Fruit fly (Drosophila melanogaster) whole organism, embryonic: ENCODE measurements around the gene rin.

ENCODE experiments used
- Asciz ChIP-seq: fragments of 200-800 bp; sonication (Bioruptor generic); optimal IDR thresholded peaks from 2 replicates; lab custom pipeline; 2017; ENCODE audit warnings: missing biosample characterization, mild to moderate bottlenecking, missing genetic modification characterization, missing genetic modification reagents
- Atf3 ChIP-seq: fragments of 200-800 bp; sonication (Bioruptor generic); optimal IDR thresholded peaks from 3 replicates; lab custom pipeline; 2016; ENCODE audit warnings: missing biosample characterization, missing genetic modification characterization
- Atf6 ChIP-seq: fragments of 200-800 bp; sonication (Bioruptor generic); IDR thresholded peaks from 2 replicates; pipeline ENCODE4 v1.3.6; 2022; ENCODE audit warnings: missing biosample characterization, missing genetic modification characterization
- B-H1 ChIP-seq: fragments of 200-800 bp; sonication (Bioruptor generic); IDR thresholded peaks from 3 replicates; pipeline ENCODE4 v1.3.6; 2022; ENCODE audit warnings: missing biosample characterization, missing genetic modification characterization
- Blimp-1 ChIP-seq: fragments of 200-800 bp; sonication (Bioruptor generic); optimal IDR thresholded peaks from 3 replicates; lab custom pipeline; 2018; ENCODE audit warnings: missing biosample characterization, missing genetic modification characterization, mild to moderate bottlenecking, moderate library complexity, missing genetic modification reagents
- CG10543 ChIP-seq: fragments of 200-800 bp; sonication (Bioruptor generic); optimal IDR thresholded peaks from 3 replicates; lab custom pipeline; 2017; ENCODE audit warnings: missing biosample characterization, mild to moderate bottlenecking, missing genetic modification characterization, moderate library complexity
- CG12659 ChIP-seq: fragments of 200-800 bp; sonication (Bioruptor generic); optimal IDR thresholded peaks from 3 replicates; lab custom pipeline; 2017; ENCODE audit warnings: mild to moderate bottlenecking, missing biosample characterization, missing genetic modification reagents, missing genetic modification characterization
- CG13123 ChIP-seq: fragments of 200-800 bp; sonication (Bioruptor generic); optimal IDR thresholded peaks from 2 replicates; lab custom pipeline; 2016; ENCODE audit warnings: missing biosample characterization, missing genetic modification characterization
- CG15011 ChIP-seq: fragments of 200-800 bp; sonication (Bioruptor generic); optimal IDR thresholded peaks from 3 replicates; lab custom pipeline; 2018; ENCODE audit warnings: missing biosample characterization, mild to moderate bottlenecking, missing genetic modification characterization
- CG15479 ChIP-seq: fragments of 200-800 bp; sonication (Bioruptor generic); optimal IDR thresholded peaks from 3 replicates; lab custom pipeline; 2019; ENCODE audit warnings: missing biosample characterization, mild to moderate bottlenecking, missing genetic modification characterization, moderate library complexity
- CG16779 ChIP-seq: fragments of 200-800 bp; sonication (Bioruptor generic); IDR thresholded peaks from 2 replicates; pipeline ENCODE4 v1.3.6; 2022; ENCODE audit warnings: missing biosample characterization, missing genetic modification characterization
- CG16863 ChIP-seq: fragments of 200-800 bp; sonication (Bioruptor generic); optimal IDR thresholded peaks from 3 replicates; lab custom pipeline; 2016; ENCODE audit warnings: missing biosample characterization, missing genetic modification characterization
- CG17568 ChIP-seq: fragments of 200-800 bp; sonication (Bioruptor generic); optimal IDR thresholded peaks from 2 replicates; lab custom pipeline; 2018; ENCODE audit warnings: missing biosample characterization, mild to moderate bottlenecking, missing genetic modification characterization, moderate library complexity
- CG17912 ChIP-seq: fragments of 200-800 bp; sonication (Bioruptor generic); optimal IDR thresholded peaks from 2 replicates; lab custom pipeline; 2018; ENCODE audit warnings: missing biosample characterization, mild to moderate bottlenecking, missing genetic modification characterization
- CG31441 ChIP-seq: fragments of 200-800 bp; sonication (Bioruptor generic); IDR thresholded peaks from 2 replicates; pipeline ENCODE4 v1.3.6; 2022; ENCODE audit warnings: missing biosample characterization, missing genetic modification characterization
- CG34224 ChIP-seq: fragments of 200-800 bp; sonication (Bioruptor generic); IDR thresholded peaks from 3 replicates; pipeline ENCODE4 v1.3.6; 2022; ENCODE audit warnings: missing biosample characterization, missing genetic modification characterization; ENCODE audit not compliant: partially characterized antibody
- CG6272 ChIP-seq: fragments of 200-800 bp; sonication (Bioruptor generic); IDR thresholded peaks from 2 replicates; pipeline ENCODE4 v1.3.6; 2022; ENCODE audit warnings: missing biosample characterization, missing genetic modification characterization
- CG7928 ChIP-seq: fragments of 200-800 bp; sonication (Bioruptor generic); optimal IDR thresholded peaks from 2 replicates; lab custom pipeline; 2017; ENCODE audit warnings: missing biosample characterization, mild to moderate bottlenecking, missing genetic modification characterization
- CG7963 ChIP-seq: fragments of 200-800 bp; sonication (Bioruptor generic); IDR thresholded peaks from 3 replicates; pipeline ENCODE4 v1.3.6; 2022; ENCODE audit warnings: missing biosample characterization, missing genetic modification characterization; ENCODE audit not compliant: partially characterized antibody
- Dad ChIP-seq: fragments of 200-800 bp; sonication (Bioruptor generic); optimal IDR thresholded peaks from 3 replicates; lab custom pipeline; 2016; ENCODE audit warnings: missing biosample characterization, missing genetic modification characterization
- Dfd ChIP-seq, 2 experiments: fragments of >200 bp; optimal IDR thresholded peaks; 2 replicates each; lab custom pipeline; 2017; ENCODE audit warnings: missing biosample characterization in 2 of 2, missing genetic modification characterization in 2 of 2
- Ets65A ChIP-seq: fragments of 200-800 bp; sonication (Bioruptor generic); peaks from one replicate; lab custom pipeline; 2016; ENCODE audit warnings: missing biosample characterization, missing genetic modification characterization
- Fer2 ChIP-seq: fragments of 200-800 bp; sonication (Bioruptor generic); optimal IDR thresholded peaks from 2 replicates; lab custom pipeline; 2018; ENCODE audit warnings: missing biosample characterization, mild to moderate bottlenecking, missing genetic modification characterization, moderate library complexity
- Hand ChIP-seq: fragments of 200-800 bp; sonication (Bioruptor generic); optimal IDR thresholded peaks from 2 replicates; lab custom pipeline; 2017; ENCODE audit warnings: mild to moderate bottlenecking, missing biosample characterization, missing genetic modification reagents, missing genetic modification characterization
- HmgD ChIP-seq: fragments of 200-800 bp; sonication (Bioruptor generic); optimal IDR thresholded peaks from 3 replicates; lab custom pipeline; 2016; ENCODE audit warnings: missing biosample characterization, missing genetic modification characterization
- Max ChIP-seq: fragments of 200-800 bp; sonication (Bioruptor generic); optimal IDR thresholded peaks from 2 replicates; lab custom pipeline; 2016; ENCODE audit warnings: missing biosample characterization, mild to moderate bottlenecking, missing genetic modification characterization
- Mes4 ChIP-seq: fragments of 200-800 bp; sonication (Bioruptor generic); optimal IDR thresholded peaks from 2 replicates; lab custom pipeline; 2016; ENCODE audit warnings: missing biosample characterization, missing genetic modification characterization
- Mrtf ChIP-seq: fragments of 200-800 bp; sonication (Bioruptor generic); IDR thresholded peaks from 3 replicates; pipeline ENCODE4 v1.3.6; 2022; ENCODE audit warnings: missing biosample characterization, missing genetic modification characterization
- Oaz ChIP-seq: fragments of 200-800 bp; sonication (Bioruptor generic); IDR thresholded peaks from 2 replicates; pipeline ENCODE4 v1.3.6; 2022; ENCODE audit warnings: missing biosample characterization, missing genetic modification characterization
- Sry-δ ChIP-seq: fragments of 200-800 bp; sonication (Bioruptor generic); optimal IDR thresholded peaks from 2 replicates; lab custom pipeline; 2016; ENCODE audit warnings: missing biosample characterization, missing genetic modification characterization
- Trl ChIP-seq, 3 experiments: fragments of >200 bp in 2 of 3; fragments of 200-800 bp in 1 of 3; sonication (Bioruptor generic) in 1 of 3; optimal IDR thresholded peaks; 2 replicates in 1 of 3; 3 replicates in 2 of 3; lab custom pipeline; 2016 to 2017; ENCODE audit warnings: missing biosample characterization in 1 of 3, missing genetic modification characterization in 1 of 3
- Xbp1 ChIP-seq: fragments of 200-800 bp; sonication (Bioruptor generic); optimal IDR thresholded peaks from 3 replicates; lab custom pipeline; 2016; ENCODE audit warnings: missing biosample characterization, mild to moderate bottlenecking, missing genetic modification characterization
- ab ChIP-seq: fragments of 200-800 bp; sonication (Bioruptor generic); optimal IDR thresholded peaks from 2 replicates; lab custom pipeline; 2016; ENCODE audit warnings: missing biosample characterization, missing genetic modification characterization
- abd-A ChIP-seq: fragments of 200-800 bp; sonication (Bioruptor generic); optimal IDR thresholded peaks from 3 replicates; lab custom pipeline; 2019; ENCODE audit warnings: missing biosample characterization, mild to moderate bottlenecking, missing genetic modification characterization, moderate library complexity
- bsh ChIP-seq, 2 experiments: fragments of 200-800 bp; sonication (Bioruptor generic); optimal IDR thresholded peaks; 2 replicates each; lab custom pipeline; 2017 to 2018; ENCODE audit warnings: mild to moderate bottlenecking in 2 of 2, missing biosample characterization in 2 of 2, missing genetic modification characterization in 2 of 2, moderate library complexity in 1 of 2
- btn ChIP-seq: fragments of 200-800 bp; sonication (Bioruptor generic); optimal IDR thresholded peaks from 2 replicates; lab custom pipeline; 2016; ENCODE audit warnings: missing biosample characterization, missing genetic modification characterization
- dpn ChIP-seq, 2 experiments: fragments of 200-800 bp; sonication (Bioruptor generic); optimal IDR thresholded peaks; 3 replicates each; lab custom pipeline; 2016; ENCODE audit warnings: missing biosample characterization in 2 of 2, missing genetic modification characterization in 2 of 2
- hbn ChIP-seq: fragments of 200-800 bp; sonication (Bioruptor generic); IDR thresholded peaks from 2 replicates; pipeline ENCODE4 v1.3.6; 2022; ENCODE audit warnings: missing biosample characterization, missing genetic modification characterization; ENCODE audit not compliant: partially characterized antibody
- insv ChIP-seq, 2 experiments: fragments of 200-800 bp; sonication (Bioruptor generic); optimal IDR thresholded peaks; 3 replicates each; lab custom pipeline; 2016 to 2018; ENCODE audit warnings: missing biosample characterization in 2 of 2, missing genetic modification characterization in 2 of 2
- kay ChIP-seq: fragments of 200-800 bp; sonication (Bioruptor generic); optimal IDR thresholded peaks from 2 replicates; lab custom pipeline; 2016; ENCODE audit warnings: missing biosample characterization, missing genetic modification characterization
- onecut ChIP-seq: fragments of 200-800 bp; sonication (Bioruptor generic); IDR thresholded peaks from 2 replicates; pipeline ENCODE4 v1.3.6; 2022; ENCODE audit warnings: missing biosample characterization, missing genetic modification characterization
- pho ChIP-seq: fragments of 200-800 bp; sonication (Bioruptor generic); optimal IDR thresholded peaks from 2 replicates; lab custom pipeline; 2016; ENCODE audit warnings: missing biosample characterization, missing genetic modification characterization
- slou ChIP-seq: fragments of 200-800 bp; sonication (Bioruptor generic); optimal IDR thresholded peaks from 3 replicates; lab custom pipeline; 2016; ENCODE audit warnings: missing biosample characterization, missing genetic modification characterization
- ssp ChIP-seq: fragments of 200-800 bp; sonication (Bioruptor generic); IDR thresholded peaks from 2 replicates; pipeline ENCODE4 v1.3.6; 2022; ENCODE audit warnings: missing biosample characterization, missing genetic modification characterization
- tll ChIP-seq, 2 experiments: fragments of 200-800 bp in 1 of 2; fragments of >200 bp in 1 of 2; sonication (Bioruptor generic) in 1 of 2; optimal IDR thresholded peaks; 2 replicates each; lab custom pipeline; 2017 to 2019; ENCODE audit warnings: missing biosample characterization in 2 of 2, missing genetic modification characterization in 2 of 2, mild to moderate bottlenecking in 1 of 2, moderate library complexity in 1 of 2
- tna ChIP-seq: fragments of 200-800 bp; sonication (Bioruptor generic); IDR thresholded peaks from 2 replicates; pipeline ENCODE4 v1.3.6; 2022; ENCODE audit warnings: missing biosample characterization, missing genetic modification characterization; ENCODE audit not compliant: partially characterized antibody
- wdn ChIP-seq: fragments of 200-800 bp; sonication (Bioruptor generic); IDR thresholded peaks from 2 replicates; pipeline ENCODE4 v1.3.6; 2022; ENCODE audit warnings: missing biosample characterization, missing genetic modification characterization
- z ChIP-seq: fragments of 200-800 bp; sonication (Bioruptor generic); IDR thresholded peaks from 3 replicates; pipeline ENCODE4 v1.3.6; 2022; ENCODE audit warnings: missing biosample characterization, missing genetic modification characterization

rin gene

DNA sequence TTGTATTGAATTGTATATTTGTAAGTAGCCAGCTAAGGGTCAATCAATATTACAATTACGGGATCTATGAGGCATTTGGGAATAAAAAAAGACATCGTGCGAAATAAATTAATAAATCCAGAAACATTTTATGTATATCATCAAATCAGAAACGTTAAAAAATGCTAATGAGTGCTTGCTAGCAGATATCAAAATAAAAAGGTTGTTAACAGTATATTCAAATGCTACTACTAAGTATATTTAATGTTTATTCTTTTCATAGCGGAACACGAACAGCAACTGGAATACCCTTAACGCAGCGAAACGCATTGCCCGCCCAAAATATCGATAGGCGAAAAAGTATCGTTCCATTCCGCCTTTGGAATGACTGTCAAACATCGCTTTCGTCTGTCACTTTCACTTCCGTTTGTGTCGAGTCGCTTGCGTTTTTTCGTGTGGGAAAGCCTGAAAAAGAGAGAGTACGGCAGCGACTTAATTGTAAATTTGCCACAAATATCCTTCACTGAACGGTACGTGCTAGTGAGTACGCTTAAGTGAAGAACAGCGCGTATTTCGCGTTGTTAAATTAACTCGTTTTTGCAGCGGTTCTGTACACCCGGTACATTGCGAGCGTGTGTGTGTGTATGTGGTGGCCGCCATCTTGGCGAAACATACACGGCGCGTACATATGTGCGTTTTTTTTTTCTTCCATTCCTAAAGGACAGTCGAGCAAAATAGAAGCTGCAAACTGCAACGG is 14.3 kb downstream of the rin start, which contains the start of gene B52 (continued):
- peak; percentile 32 to 51 for TF ChIP-seq dpn (GFP tag; optimal IDR thresholded peaks at IDR 0.05; lab: Kevin White, UChicago)
- TF ChIP-seq CG7928 (GFP tag; lab: Kevin White, UChicago): peak; percentile 16
- peak; percentile 22 to 58 for TF ChIP-seq bsh (GFP tag; optimal IDR thresholded peaks at IDR 0.05; lab: Kevin White, UChicago)
- TF ChIP-seq CG6272 (GFP tag; lab: Robert Waterston, UW): peak; percentile 49; the same call in 1 of the 2 replicates
- peak; percentile 77 for TF ChIP-seq onecut
- TF ChIP-seq CG12659 (GFP tag; lab: Kevin White, UChicago): peak; percentile 93
- peak; percentile 43 for TF ChIP-seq btn
- TF ChIP-seq ssp (GFP tag; lab: Robert Waterston, UW): peak; percentile 76
- TF ChIP-seq Mrtf (GFP tag; lab: Robert Waterston, UW): peak; percentile 49; the same call in 1 of the 3 replicates
- TF ChIP-seq Dad (GFP tag; lab: Kevin White, UChicago): peak; percentile 61
- peak; percentile 60 for TF ChIP-seq Sry-δ (GFP tag; lab: Kevin White, UChicago)
- TF ChIP-seq ab (GFP tag; lab: Kevin White, UChicago): peak; percentile 16
- TF ChIP-seq slou: no peak
- TF ChIP-seq CG13123 (GFP tag; lab: Kevin White, UChicago): no peak
- no peak for TF ChIP-seq Atf3 (GFP tag; lab: Kevin White, UChicago)
- TF ChIP-seq CG34224 (GFP tag; lab: Robert Waterston, UW): no peak
- peak; percentile 54 for TF ChIP-seq pho (GFP tag; lab: Kevin White, UChicago)
- TF ChIP-seq z (GFP tag; lab: Robert Waterston, UW): no peak
- peak; percentile 68 for TF ChIP-seq CG10543
- peak in 1 of 2 experiments; percentile 38 for TF ChIP-seq insv (GFP tag; optimal IDR thresholded peaks at IDR 0.05; lab: Kevin White, UChicago)
- TF ChIP-seq Dfd (GFP tag; optimal IDR thresholded peaks at IDR 0.05; lab: Kevin White, UChicago): no peak
- TF ChIP-seq Mes4: peak; percentile 86
- TF ChIP-seq CG17912: peak; percentile 71
- TF ChIP-seq CG16863 (GFP tag; lab: Kevin White, UChicago): peak; percentile 47
- TF ChIP-seq kay (GFP tag; lab: Kevin White, UChicago): no peak
- peak; percentile 57 for TF ChIP-seq Atf6 (GFP tag; lab: Robert Waterston, UW)
- no peak; the same call in none of the 2 replicates for TF ChIP-seq CG31441 (GFP tag; lab: Robert Waterston, UW)
- peak; percentile 40 for TF ChIP-seq Max (GFP tag; lab: Kevin White, UChicago)
- TF ChIP-seq Fer2: peak; percentile 17
- TF ChIP-seq abd-A (tag; lab: Kevin White, UChicago): no peak
- TF ChIP-seq tna (GFP tag; lab: Robert Waterston, UW): no peak
- no peak for TF ChIP-seq hbn (GFP tag; lab: Robert Waterston, UW)
- TF ChIP-seq Xbp1 (GFP tag; lab: Kevin White, UChicago): peak; percentile 35
- peak; percentile 92 for TF ChIP-seq Ets65A (GFP tag; lab: Kevin White, UChicago)
- TF ChIP-seq CG17568: peak; percentile 77
- TF ChIP-seq Oaz (GFP tag; lab: Robert Waterston, UW): 0 out of 2 replicates have a peak, but pooled peaks have one; percentile 9
- TF ChIP-seq HmgD (GFP tag; lab: Kevin White, UChicago): peak; percentile 45
- TF ChIP-seq Blimp-1: peak; percentile 93
- peak in 1 of 2 experiments; percentile 45 for TF ChIP-seq tll (GFP tag; optimal IDR thresholded peaks at IDR 0.05; lab: Kevin White, UChicago)
- TF ChIP-seq Trl (optimal IDR thresholded peaks at IDR 0.05; lab: Kevin White, UChicago): no peak
- TF ChIP-seq Trl (GFP tag; optimal IDR thresholded peaks at IDR 0.05; lab: Kevin White, UChicago): peak; percentile 51
- TF ChIP-seq CG15479: peak; percentile 18
- peak; percentile 56; the same call in 1 of the 2 replicates for TF ChIP-seq wdn (GFP tag; lab: Robert Waterston, UW)
- TF ChIP-seq Hand (GFP tag; lab: Kevin White, UChicago): peak; percentile 61
- peak; percentile 71 for TF ChIP-seq Asciz (GFP tag; lab: Kevin White, UChicago)
- TF ChIP-seq CG16779 (GFP tag; lab: Robert Waterston, UW): peak; percentile 61
- peak; percentile 28; the same call in 2 of the 3 replicates for TF ChIP-seq B-H1 (GFP tag; lab: Robert Waterston, UW)
- peak; percentile 51 for TF ChIP-seq CG15011 (GFP tag; lab: Kevin White, UChicago)
- TF ChIP-seq CG7963 (GFP tag; lab: Robert Waterston, UW): 0 out of 3 replicates have a peak, but pooled peaks have one; percentile 28
